Worm (Caenorhabditis elegans): ENCODE data around the gene fbxb-55.

ce11 chrIV:4093087-4093486 is 24.5 kb downstream of the fbxb-55 start:
- TF ChIP-seq klf-2 (GFP tag; conservative IDR thresholded peaks at IDR 0.05), result no peak
- no peak for TF ChIP-seq ztf-23 (GFP tag; IDR thresholded peaks at IDR 0.05)
- TF ChIP-seq ztf-29 (GFP tag; IDR thresholded peaks at IDR 0.05), result peak; percentile 85
- no peak for TF ChIP-seq flt-1 (GFP tag; IDR thresholded peaks at IDR 0.05)
- TF ChIP-seq tab-1 (GFP tag; IDR thresholded peaks at IDR 0.05), result no peak
- no peak for TF ChIP-seq ref-1 (GFP tag; conservative IDR thresholded peaks at IDR 0.05)
- peak; percentile 73; the same call in 1 of the 2 replicates for TF ChIP-seq T22C8.4 (GFP tag; IDR thresholded peaks at IDR 0.05)

Data from whole organism, midembryonic.